Fruit fly (Drosophila melanogaster) whole organism, embryonic: ENCODE data around the gene Ir94d.

ENCODE experiments used
- B-H1 ChIP-seq: fragments of 200-800 bp; sonication (Bioruptor generic); IDR thresholded peaks from 3 replicates; pipeline ENCODE4 v1.3.6; 2022; ENCODE audit warnings: missing biosample characterization, missing genetic modification characterization
- Bdp1 ChIP-seq: fragments of 200-800 bp; sonication (Bioruptor generic); optimal IDR thresholded peaks from 3 replicates; lab custom pipeline; 2016; ENCODE audit warnings: missing biosample characterization, missing genetic modification characterization
- BtbVII ChIP-seq: fragments of 200-800 bp; sonication (Bioruptor generic); optimal IDR thresholded peaks from 3 replicates; lab custom pipeline; 2017; ENCODE audit warnings: missing biosample characterization, mild to moderate bottlenecking, missing genetic modification characterization
- CG10147 ChIP-seq: fragments of 200-800 bp; sonication (Bioruptor generic); optimal IDR thresholded peaks from 2 replicates; lab custom pipeline; 2019; ENCODE audit warnings: missing biosample characterization, mild to moderate bottlenecking, missing genetic modification characterization, moderate library complexity
- CG10959 ChIP-seq: fragments of 200-800 bp; sonication (Bioruptor generic); IDR thresholded peaks from 2 replicates; pipeline ENCODE4 v1.3.6; 2022; ENCODE audit warnings: missing biosample characterization, missing genetic modification characterization
- CG12104 ChIP-seq: fragments of 200-800 bp; sonication (Bioruptor generic); optimal IDR thresholded peaks from 3 replicates; lab custom pipeline; 2016; ENCODE audit warnings: missing biosample characterization, missing genetic modification characterization
- CG12155 ChIP-seq: fragments of 200-800 bp; sonication (Bioruptor generic); optimal IDR thresholded peaks from 3 replicates; lab custom pipeline; 2016; ENCODE audit warnings: missing biosample characterization, missing genetic modification characterization
- CG12299 ChIP-seq: fragments of 200-800 bp; sonication (Bioruptor generic); optimal IDR thresholded peaks from 2 replicates; lab custom pipeline; 2018; ENCODE audit warnings: missing biosample characterization, mild to moderate bottlenecking, missing genetic modification characterization
- CG15601 ChIP-seq: fragments of 200-800 bp; sonication (Bioruptor generic); optimal IDR thresholded peaks from 3 replicates; lab custom pipeline; 2019; ENCODE audit warnings: missing biosample characterization, mild to moderate bottlenecking, missing genetic modification characterization, moderate library complexity
- CG1832 ChIP-seq: fragments of 200-800 bp; sonication (Bioruptor generic); optimal IDR thresholded peaks from 2 replicates; lab custom pipeline; 2017; ENCODE audit warnings: missing biosample characterization, mild to moderate bottlenecking, missing genetic modification characterization, inconsistent platforms
- CG31224 ChIP-seq: fragments of 200-800 bp; sonication (Bioruptor generic); IDR thresholded peaks from 2 replicates; pipeline ENCODE4 v1.3.6; 2022; ENCODE audit warnings: missing biosample characterization, missing genetic modification characterization
- CG31388 ChIP-seq: fragments of 200-800 bp; sonication (Bioruptor generic); optimal IDR thresholded peaks from 2 replicates; lab custom pipeline; 2016; ENCODE audit warnings: missing biosample characterization, missing genetic modification characterization
- CG33557 ChIP-seq: fragments of 200-800 bp; sonication (Bioruptor generic); optimal IDR thresholded peaks from 2 replicates; lab custom pipeline; 2019; ENCODE audit warnings: missing biosample characterization, mild to moderate bottlenecking, missing genetic modification characterization, moderate library complexity
- CG34422 ChIP-seq: fragments of 200-800 bp; sonication (Bioruptor generic); IDR thresholded peaks from 3 replicates; pipeline ENCODE4 v1.3.6; 2022; ENCODE audit warnings: missing biosample characterization, missing genetic modification characterization
- CG6683 ChIP-seq: fragments of 200-800 bp; sonication (Bioruptor generic); optimal IDR thresholded peaks from 2 replicates; lab custom pipeline; 2017; ENCODE audit warnings: missing biosample characterization, mild to moderate bottlenecking, missing genetic modification characterization, missing genetic modification reagents
- CG7271 ChIP-seq: fragments of 200-800 bp; sonication (Bioruptor generic); optimal IDR thresholded peaks from 2 replicates; lab custom pipeline; 2018; ENCODE audit warnings: missing biosample characterization, mild to moderate bottlenecking, missing genetic modification characterization, moderate library complexity
- CG7372 ChIP-seq: fragments of 200-800 bp; sonication (Bioruptor generic); IDR thresholded peaks from 2 replicates; pipeline ENCODE4 v1.3.6; 2022; ENCODE audit warnings: missing biosample characterization, missing genetic modification characterization
- CG8290 ChIP-seq, 3 experiments: fragments of 200-800 bp; sonication (Bioruptor generic); optimal IDR thresholded peaks; 2 replicates each; lab custom pipeline; 2016 to 2019; ENCODE audit warnings: missing biosample characterization in 3 of 3, missing genetic modification characterization in 3 of 3, mild to moderate bottlenecking in 2 of 3, moderate library complexity in 1 of 3
- CoRest ChIP-seq: fragments of 200-800 bp; sonication (Bioruptor generic); optimal IDR thresholded peaks from 3 replicates; lab custom pipeline; 2018; ENCODE audit warnings: missing biosample characterization, mild to moderate bottlenecking, missing genetic modification characterization, moderate library complexity
- Dip2 ChIP-seq: fragments of 200-800 bp; sonication (Bioruptor generic); IDR thresholded peaks from 2 replicates; pipeline ENCODE4 v1.3.6; 2022; ENCODE audit warnings: missing biosample characterization, missing genetic modification characterization
- Ets65A ChIP-seq: fragments of 200-800 bp; sonication (Bioruptor generic); peaks from one replicate; lab custom pipeline; 2016; ENCODE audit warnings: missing biosample characterization, missing genetic modification characterization
- Meics ChIP-seq: fragments of 200-800 bp; sonication (Bioruptor generic); optimal IDR thresholded peaks from 2 replicates; lab custom pipeline; 2017; ENCODE audit warnings: missing biosample characterization, mild to moderate bottlenecking, missing genetic modification characterization
- NC2α ChIP-seq: fragments of 200-800 bp; sonication (Bioruptor generic); optimal IDR thresholded peaks from 2 replicates; lab custom pipeline; 2016; ENCODE audit warnings: missing biosample characterization, missing genetic modification characterization
- Nf-YC ChIP-seq: fragments of 200-800 bp; optimal IDR thresholded peaks from 3 replicates; lab custom pipeline; 2019; ENCODE audit warnings: missing biosample characterization, mild to moderate bottlenecking, missing genetic modification characterization, moderate library complexity
- Oaz ChIP-seq: fragments of 200-800 bp; sonication (Bioruptor generic); IDR thresholded peaks from 2 replicates; pipeline ENCODE4 v1.3.6; 2022; ENCODE audit warnings: missing biosample characterization, missing genetic modification characterization
- Opbp ChIP-seq: fragments of 200-800 bp; sonication (Bioruptor generic); IDR thresholded peaks from 3 replicates; pipeline ENCODE4 v1.3.6; 2022; ENCODE audit warnings: missing biosample characterization, missing genetic modification characterization; ENCODE audit not compliant: partially characterized antibody
- Scr ChIP-seq: fragments of 200-800 bp; sonication (Bioruptor generic); IDR thresholded peaks from 2 replicates; pipeline ENCODE4 v1.3.6; 2022; ENCODE audit warnings: missing biosample characterization, missing genetic modification characterization; ENCODE audit not compliant: partially characterized antibody
- Trl ChIP-seq, 3 experiments: fragments of >200 bp in 2 of 3; fragments of 200-800 bp in 1 of 3; sonication (Bioruptor generic) in 1 of 3; optimal IDR thresholded peaks; 2 replicates in 1 of 3; 3 replicates in 2 of 3; lab custom pipeline; 2016 to 2017; ENCODE audit warnings: missing biosample characterization in 1 of 3, missing genetic modification characterization in 1 of 3
- Usf ChIP-seq: fragments of 200-800 bp; sonication (Bioruptor generic); optimal IDR thresholded peaks from 2 replicates; lab custom pipeline; 2017; ENCODE audit warnings: missing genotype, missing biosample characterization, missing genetic modification characterization
- ash1 ChIP-seq: fragments of 200-800 bp; sonication (Bioruptor generic); optimal IDR thresholded peaks from 2 replicates; lab custom pipeline; 2018; ENCODE audit warnings: missing biosample characterization, mild to moderate bottlenecking, missing genetic modification characterization
- bab2 ChIP-seq: fragments of 200-800 bp; sonication (Bioruptor generic); optimal IDR thresholded peaks from 2 replicates; lab custom pipeline; 2016; ENCODE audit warnings: missing biosample characterization, missing genetic modification characterization
- chm ChIP-seq: fragments of 200-800 bp; sonication (Bioruptor generic); IDR thresholded peaks from 2 replicates; pipeline ENCODE4 v1.3.6; 2022; ENCODE audit warnings: missing biosample characterization, missing genetic modification characterization
- crp ChIP-seq, 2 experiments: fragments of 200-800 bp; sonication (Bioruptor generic); optimal IDR thresholded peaks; 2 replicates in 1 of 2; 3 replicates in 1 of 2; lab custom pipeline; 2017; ENCODE audit warnings: missing biosample characterization in 2 of 2, missing genetic modification characterization in 2 of 2, mild to moderate bottlenecking in 1 of 2, moderate library complexity in 1 of 2
- ems ChIP-seq: fragments of 200-800 bp; sonication (Bioruptor generic); optimal IDR thresholded peaks from 3 replicates; lab custom pipeline; 2016; ENCODE audit warnings: missing biosample characterization, missing genetic modification characterization
- esg ChIP-seq: fragments of 200-800 bp; sonication (Bioruptor generic); conservative IDR thresholded peaks from 2 replicates; pipeline ENCODE4 v1.3.6; 2022; ENCODE audit warnings: missing biosample characterization, missing genetic modification characterization
- ewg ChIP-seq: fragments of 200-800 bp; sonication (Bioruptor generic); optimal IDR thresholded peaks from 3 replicates; lab custom pipeline; 2017; ENCODE audit warnings: mild to moderate bottlenecking, missing biosample characterization, missing genetic modification reagents, missing genetic modification characterization
- gcm ChIP-seq: fragments of 200-800 bp; sonication (Bioruptor generic); optimal IDR thresholded peaks from 2 replicates; lab custom pipeline; 2019; ENCODE audit warnings: missing biosample characterization, mild to moderate bottlenecking, missing genetic modification characterization, moderate library complexity
- gsb-n ChIP-seq: fragments of 200-800 bp; sonication (Bioruptor generic); optimal IDR thresholded peaks from 3 replicates; lab custom pipeline; 2018; ENCODE audit warnings: missing biosample characterization, mild to moderate bottlenecking, missing genetic modification characterization
- jumu ChIP-seq: fragments of 200-800 bp; sonication (Bioruptor generic); optimal IDR thresholded peaks from 3 replicates; lab custom pipeline; 2016; ENCODE audit warnings: missing biosample characterization, missing genetic modification characterization
- luna ChIP-seq: fragments of 200-800 bp; sonication (Bioruptor generic); optimal IDR thresholded peaks from 2 replicates; lab custom pipeline; 2016; ENCODE audit warnings: missing biosample characterization, missing genetic modification characterization
- nom ChIP-seq: fragments of 200-800 bp; sonication (Bioruptor generic); optimal IDR thresholded peaks from 2 replicates; lab custom pipeline; 2017; ENCODE audit warnings: missing biosample characterization, missing genetic modification characterization, mild to moderate bottlenecking, moderate library complexity, missing genetic modification reagents
- oc ChIP-seq: fragments of 200-800 bp; sonication (Bioruptor generic); optimal IDR thresholded peaks from 2 replicates; lab custom pipeline; 2018; ENCODE audit warnings: missing biosample characterization, mild to moderate bottlenecking, missing genetic modification characterization, moderate library complexity
- otp ChIP-seq: fragments of 200-800 bp; sonication (Bioruptor generic); IDR thresholded peaks from 3 replicates; pipeline ENCODE4, ENCODE4 v1.3.6; 2022; ENCODE audit warnings: missing biosample characterization, missing genetic modification characterization
- row ChIP-seq: fragments of 200-800 bp; sonication (Bioruptor generic); IDR thresholded peaks from 3 replicates; pipeline ENCODE4 v1.3.6; 2022; ENCODE audit warnings: missing biosample characterization, missing genetic modification characterization
- slbo ChIP-seq: fragments of 200-800 bp; sonication (Bioruptor generic); IDR thresholded peaks from 2 replicates; pipeline ENCODE4 v1.3.6; 2022; ENCODE audit warnings: missing biosample characterization, missing genetic modification characterization
- slp2 ChIP-seq: fragments of 200-800 bp; sonication (Bioruptor generic); optimal IDR thresholded peaks from 2 replicates; lab custom pipeline; 2016; ENCODE audit warnings: missing biosample characterization, missing genetic modification characterization
- sr ChIP-seq: fragments of 200-800 bp; sonication (Bioruptor generic); IDR thresholded peaks from 3 replicates; pipeline ENCODE4 v1.3.6; 2022; ENCODE audit warnings: missing biosample characterization, missing genetic modification characterization
- stc ChIP-seq: fragments of 200-800 bp; sonication (Bioruptor generic); IDR thresholded peaks from 2 replicates; pipeline ENCODE4 v1.3.6; 2022; ENCODE audit warnings: missing biosample characterization, missing genetic modification characterization
- z ChIP-seq: fragments of 200-800 bp; sonication (Bioruptor generic); IDR thresholded peaks from 3 replicates; pipeline ENCODE4 v1.3.6; 2022; ENCODE audit warnings: missing biosample characterization, missing genetic modification characterization

The Ir94d gene

DNA sequence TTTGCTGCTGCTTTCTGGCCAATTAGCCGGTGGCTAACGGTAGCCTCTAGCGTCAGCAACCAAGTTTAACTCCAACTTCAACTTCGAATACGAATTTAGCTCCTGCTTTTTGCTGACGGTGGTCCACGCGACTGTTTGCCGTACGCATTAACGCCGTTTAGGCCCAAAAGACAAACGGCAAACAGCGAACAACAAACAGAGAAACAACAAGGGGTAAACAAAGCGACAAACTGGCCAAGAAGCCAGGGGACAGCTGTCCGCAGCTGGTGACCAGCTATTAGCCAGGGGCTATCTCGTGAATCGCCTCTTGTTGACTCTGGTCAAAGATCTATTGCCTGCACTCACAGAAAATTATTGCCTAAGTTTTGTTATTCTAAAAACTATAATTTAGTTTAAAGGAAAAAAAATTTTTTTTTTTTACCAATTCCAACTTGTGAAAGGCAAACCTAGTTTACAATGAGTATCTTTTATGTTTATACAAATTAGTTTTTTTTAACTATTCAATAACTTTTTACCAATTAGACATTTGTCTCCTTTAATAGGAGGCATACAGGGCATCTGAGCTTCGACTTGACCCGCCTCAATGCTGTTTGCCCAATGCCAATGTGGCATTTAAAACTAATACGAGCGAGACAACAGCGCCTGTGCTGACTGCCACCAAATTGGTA, 42.8 kb downstream of the Ir94d start:
- peak; percentile 27 for TF ChIP-seq NC2α (GFP tag; lab: Kevin White, UChicago)
- TF ChIP-seq sr (GFP tag; lab: Robert Waterston, UW): peak; percentile 49; the same call in 1 of the 3 replicates
- no peak for TF ChIP-seq Dip2 (GFP tag; lab: Robert Waterston, UW)
- no peak for TF ChIP-seq CG10959 (GFP tag; lab: Robert Waterston, UW)
- TF ChIP-seq z (GFP tag; lab: Robert Waterston, UW): no peak
- TF ChIP-seq nom: no peak
- TF ChIP-seq bab2 (GFP tag; lab: Kevin White, UChicago): peak; percentile 17
- no peak for TF ChIP-seq slbo (GFP tag; lab: Robert Waterston, UW)
- TF ChIP-seq CG12299: no peak
- TF ChIP-seq Trl (optimal IDR thresholded peaks at IDR 0.05; lab: Kevin White, UChicago): no peak
- TF ChIP-seq Trl (GFP tag; optimal IDR thresholded peaks at IDR 0.05; lab: Kevin White, UChicago): peak; percentile 6
- peak; percentile 0 for TF ChIP-seq Usf (GFP tag; lab: Kevin White, UChicago)
- TF ChIP-seq Scr (GFP tag; lab: Robert Waterston, UW): no peak
- no peak for TF ChIP-seq CG8290 (GFP tag; optimal IDR thresholded peaks at IDR 0.05; lab: Kevin White, UChicago)
- peak in 1 of 2 experiments; percentile 64 for TF ChIP-seq CG8290 (tag; optimal IDR thresholded peaks at IDR 0.05; lab: Kevin White, UChicago)
- no peak for TF ChIP-seq CG31388 (GFP tag; lab: Kevin White, UChicago)
- peak; percentile 80 for TF ChIP-seq Ets65A (GFP tag; lab: Kevin White, UChicago)
- TF ChIP-seq otp: peak; percentile 77
- no peak for TF ChIP-seq oc
- peak; percentile 15 for TF ChIP-seq Bdp1
- TF ChIP-seq CG15601: peak; percentile 15
- no peak for TF ChIP-seq Meics (GFP tag; lab: Kevin White, UChicago)
- no peak for TF ChIP-seq ash1 (GFP tag; lab: Kevin White, UChicago)
- no peak for TF ChIP-seq CG10147 (GFP tag; lab: Kevin White, UChicago)
- TF ChIP-seq CG1832 (GFP tag; lab: Kevin White, UChicago): no peak
- no peak for TF ChIP-seq CG12104 (GFP tag; lab: Kevin White, UChicago)
- no peak for TF ChIP-seq CG6683 (GFP tag; lab: Kevin White, UChicago)
- no peak for TF ChIP-seq crp (GFP tag; optimal IDR thresholded peaks at IDR 0.05; lab: Kevin White, UChicago)
- TF ChIP-seq row (GFP tag; lab: Robert Waterston, UW): no peak
- TF ChIP-seq BtbVII: no peak
- no peak for TF ChIP-seq Opbp
- TF ChIP-seq stc (GFP tag; lab: Robert Waterston, UW): peak; percentile 34; the same call in 1 of the 2 replicates
- TF ChIP-seq jumu (GFP tag; lab: Kevin White, UChicago): peak; percentile 23
- TF ChIP-seq slp2 (GFP tag; lab: Kevin White, UChicago): no peak
- no peak for TF ChIP-seq ems (GFP tag; lab: Kevin White, UChicago)
- no peak for TF ChIP-seq gsb-n (tag; lab: Kevin White, UChicago)
- no peak for TF ChIP-seq CG7271
- TF ChIP-seq CG12155 (GFP tag; lab: Kevin White, UChicago): no peak
- no peak for TF ChIP-seq Oaz (GFP tag; lab: Robert Waterston, UW)
- no peak for TF ChIP-seq CG34422 (GFP tag; lab: Robert Waterston, UW)
- TF ChIP-seq CG7372 (GFP tag; lab: Robert Waterston, UW): no peak
- no peak for TF ChIP-seq esg
- TF ChIP-seq ewg (GFP tag; lab: Kevin White, UChicago): no peak
- no peak for TF ChIP-seq luna
- peak; percentile 10 for TF ChIP-seq CG33557 (GFP tag; lab: Kevin White, UChicago)
- TF ChIP-seq Nf-YC (tag; lab: Kevin White, UChicago): no peak
- TF ChIP-seq CoRest (tag; lab: Kevin White, UChicago): no peak
- TF ChIP-seq chm (GFP tag; lab: Robert Waterston, UW): no peak
- 0 out of 3 replicates have a peak, but pooled peaks have one; percentile 26 for TF ChIP-seq B-H1 (GFP tag; lab: Robert Waterston, UW)
- TF ChIP-seq gcm: no peak
- 0 out of 2 replicates have a peak, but pooled peaks have one; percentile 14 for TF ChIP-seq CG31224 (GFP tag; lab: Robert Waterston, UW)
